Worm (Caenorhabditis elegans) whole organism, young adult: Measurements from ENCODE around the gene Y37D8A.26.

Source experiments
- C06A6.2 ChIP-seq: fragments of 200-800 bp; sonication (Bioruptor generic); conservative IDR thresholded peaks from 2 replicates; pipeline ENCODE4 v1.3.6; 2022; ENCODE audit warnings: missing genetic modification characterization, missing compliant biosample characterization
- C17E4.6 ChIP-seq: fragments of 200-800 bp; sonication (Bioruptor generic); IDR thresholded peaks from 2 replicates; pipeline ENCODE4 v1.3.6; 2022; ENCODE audit warnings: missing genetic modification reagents, missing genetic modification characterization, missing compliant biosample characterization
- F23B12.7 ChIP-seq: sonication (generic microtip); optimal IDR thresholded peaks from 2 replicates; lab custom pipeline; 2017; ENCODE audit warnings: missing genetic modification characterization, mild to moderate bottlenecking, missing compliant biosample characterization, antibody characterized with exemption, moderate library complexity; ENCODE audit not compliant: insufficient read depth
- F49E8.2 ChIP-seq: sonication (generic microtip); optimal IDR thresholded peaks from 3 replicates; lab custom pipeline; 2017; ENCODE audit warnings: missing genetic modification characterization, mild to moderate bottlenecking, missing compliant biosample characterization, antibody characterized with exemption, moderate library complexity; ENCODE audit not compliant: insufficient read depth
- F57C9.4 ChIP-seq: sonication (generic microtip); optimal IDR thresholded peaks from 2 replicates; lab custom pipeline; 2017; ENCODE audit warnings: mild to moderate bottlenecking, missing genetic modification characterization, missing compliant biosample characterization
- K11D2.4 ChIP-seq: fragments of 200-800 bp; sonication (Bioruptor generic); IDR thresholded peaks from 2 replicates; pipeline ENCODE4 v1.3.6; 2022; ENCODE audit warnings: missing genetic modification reagents, missing genetic modification characterization, missing compliant biosample characterization
- Y53G8AR.9 ChIP-seq: fragments of 200-800 bp; sonication (Bioruptor generic); conservative IDR thresholded peaks from 2 replicates; pipeline ENCODE4 v1.3.6; 2022; ENCODE audit warnings: missing genetic modification reagents, missing genetic modification characterization, missing compliant biosample characterization
- Y56A3A.18 ChIP-seq: fragments of 200-800 bp; sonication (Bioruptor generic); IDR thresholded peaks from 2 replicates; pipeline ENCODE4 v1.3.6; 2022; ENCODE audit warnings: missing genetic modification reagents, missing genetic modification characterization, missing compliant biosample characterization
- Y95B8A.8 ChIP-seq: fragments of 200-800 bp; sonication (Bioruptor generic); IDR thresholded peaks from 2 replicates; pipeline ENCODE4 v1.3.6; 2022; ENCODE audit warnings: missing genetic modification reagents, missing genetic modification characterization, missing compliant biosample characterization
- atf-7 ChIP-seq: sonication (generic microtip); optimal IDR thresholded peaks from 2 replicates; lab custom pipeline; 2017; ENCODE audit warnings: mild to moderate bottlenecking, missing genetic modification characterization, missing compliant biosample characterization
- attf-5 ChIP-seq: fragments of 200-800 bp; sonication (Bioruptor generic); optimal IDR thresholded peaks from 2 replicates; lab custom pipeline; 2018; ENCODE audit warnings: mild to moderate bottlenecking, missing genetic modification characterization, missing compliant biosample characterization
- attf-6 ChIP-seq: fragments of 200-800 bp; sonication (Bioruptor generic); IDR thresholded peaks from 2 replicates; pipeline ENCODE4 v1.3.6; 2022; ENCODE audit warnings: missing genetic modification reagents, missing genetic modification characterization, missing compliant biosample characterization
- ceh-79 ChIP-seq: sonication (generic microtip); optimal IDR thresholded peaks from 2 replicates; lab custom pipeline; 2017; ENCODE audit warnings: mild to moderate bottlenecking, missing genetic modification characterization, missing compliant biosample characterization
- dox-1 ChIP-seq: fragments of 200-800 bp; sonication (Bioruptor generic); IDR thresholded peaks from 2 replicates; pipeline ENCODE4 v1.3.6; 2022; ENCODE audit warnings: missing genetic modification reagents, missing genetic modification characterization, missing compliant biosample characterization
- dpff-1 ChIP-seq: sonication (generic microtip); optimal IDR thresholded peaks from 2 replicates; lab custom pipeline; 2017; ENCODE audit warnings: mild to moderate bottlenecking, missing genetic modification characterization, missing compliant biosample characterization
- ets-4 ChIP-seq: fragments of 200-800 bp; sonication (Bioruptor generic); optimal IDR thresholded peaks from 2 replicates; lab custom pipeline; 2018; ENCODE audit warnings: mild to moderate bottlenecking, missing genetic modification characterization, missing compliant biosample characterization
- him-1 ChIP-seq: sonication (generic microtip); optimal IDR thresholded peaks from 2 replicates; lab custom pipeline; 2016; ENCODE audit warnings: missing genotype, missing genetic modification reagents, missing genetic modification characterization, missing compliant biosample characterization
- hlh-12 ChIP-seq: sonication (generic microtip); optimal IDR thresholded peaks from 2 replicates; lab custom pipeline; 2016; ENCODE audit warnings: missing genetic modification characterization, missing compliant biosample characterization
- hsf-1 ChIP-seq: fragments of 200-800 bp; sonication (Bioruptor generic); IDR thresholded peaks from 2 replicates; pipeline ENCODE4 v1.3.6; 2022; ENCODE audit warnings: missing genetic modification reagents, missing genetic modification characterization, missing compliant biosample characterization
- lin-40 ChIP-seq: sonication (generic microtip); optimal IDR thresholded peaks from 2 replicates; lab custom pipeline; 2016; ENCODE audit warnings: missing genetic modification characterization, mild to moderate bottlenecking, missing compliant biosample characterization, missing genotype, missing genetic modification reagents
- lin-54 ChIP-seq: fragments of 200-800 bp; sonication (Bioruptor generic); optimal IDR thresholded peaks from 2 replicates; lab custom pipeline; 2018; ENCODE audit warnings: mild to moderate bottlenecking, missing genetic modification characterization, missing compliant biosample characterization
- lsl-1 ChIP-seq: fragments of 200-800 bp; sonication (Bioruptor generic); optimal IDR thresholded peaks from 2 replicates; lab custom pipeline; 2018; ENCODE audit warnings: mild to moderate bottlenecking, missing genetic modification characterization, moderate library complexity, missing compliant biosample characterization
- nfya-1 ChIP-seq: sonication (generic microtip); optimal IDR thresholded peaks from 2 replicates; lab custom pipeline; 2017; ENCODE audit warnings: antibody characterized with exemption, missing compliant biosample characterization, missing genetic modification characterization, borderline replicate concordance; ENCODE audit not compliant: insufficient read depth
- nfyb-1 ChIP-seq: fragments of 200-800 bp; sonication (Bioruptor generic); IDR thresholded peaks from 2 replicates; pipeline ENCODE4 v1.3.6; 2022; ENCODE audit warnings: missing genetic modification reagents, missing genetic modification characterization, missing compliant biosample characterization
- nhr-120 ChIP-seq: fragments of 200-800 bp; sonication (Bioruptor generic); IDR thresholded peaks from 2 replicates; pipeline ENCODE4 v1.3.6; 2022; ENCODE audit warnings: missing genetic modification characterization, missing compliant biosample characterization
- nhr-80 ChIP-seq: sonication (generic microtip); optimal IDR thresholded peaks from 2 replicates; lab custom pipeline; 2016; ENCODE audit warnings: missing genetic modification characterization, missing compliant biosample characterization
- pbrm-1 ChIP-seq: fragments of 200-800 bp; sonication (Bioruptor generic); IDR thresholded peaks from 2 replicates; pipeline ENCODE4 v1.3.6; 2022; ENCODE audit warnings: missing genetic modification reagents, missing genetic modification characterization, missing compliant biosample characterization
- rcor-1 ChIP-seq: fragments of 200-800 bp; sonication (Bioruptor generic); IDR thresholded peaks from 2 replicates; pipeline ENCODE4 v1.3.6; 2022; ENCODE audit warnings: missing genetic modification reagents, missing genetic modification characterization, missing compliant biosample characterization
- rec-8 ChIP-seq, 2 experiments: sonication (generic microtip); optimal IDR thresholded peaks; 2 replicates each; lab custom pipeline; 2016; ENCODE audit warnings: mild to moderate bottlenecking in 2 of 2, missing genetic modification characterization in 2 of 2, missing genetic modification reagents in 2 of 2, missing genotype in 2 of 2, missing biosample characterization in 1 of 2, missing compliant biosample characterization in 1 of 2, moderate library complexity in 1 of 2
- snpc-1.1 ChIP-seq: sonication (generic microtip); optimal IDR thresholded peaks from 2 replicates; lab custom pipeline; 2017; ENCODE audit warnings: missing genetic modification characterization, mild to moderate bottlenecking, missing compliant biosample characterization, antibody characterized with exemption, moderate library complexity, missing genotype, missing genetic modification reagents; ENCODE audit not compliant: insufficient read depth
- snpc-1.3 ChIP-seq: sonication (generic microtip); optimal IDR thresholded peaks from 2 replicates; lab custom pipeline; 2017; ENCODE audit warnings: missing genetic modification characterization, mild to moderate bottlenecking, missing compliant biosample characterization, antibody characterized with exemption, moderate library complexity, missing genotype, missing genetic modification reagents; ENCODE audit not compliant: insufficient read depth
- snpc-4 ChIP-seq, 5 experiments: fragments of 150-350 bp in 1 of 5; sonication (generic microtip) in 4 of 5; optimal IDR thresholded peaks; 2 replicates each; lab custom pipeline; 2014 to 2018; ENCODE audit warnings: missing genetic modification characterization in 5 of 5, missing biosample characterization in 3 of 5, antibody characterized with exemption in 2 of 5, mild to moderate bottlenecking in 2 of 5, missing compliant biosample characterization in 2 of 5, missing genotype in 2 of 5, moderate library complexity in 2 of 5, missing genetic modification reagents in 1 of 5
- somi-1 ChIP-seq: fragments of 200-800 bp; sonication (Bioruptor generic); optimal IDR thresholded peaks from 2 replicates; lab custom pipeline; 2018; ENCODE audit warnings: mild to moderate bottlenecking, missing genetic modification characterization, missing compliant biosample characterization
- tlf-1 ChIP-seq: fragments of 200-800 bp; sonication (Bioruptor generic); optimal IDR thresholded peaks from 2 replicates; lab custom pipeline; 2018; ENCODE audit warnings: mild to moderate bottlenecking, missing genetic modification characterization, missing compliant biosample characterization
- unc-62 ChIP-seq: fragments of 150-350 bp; optimal IDR thresholded peaks from 2 replicates; lab custom pipeline; 2014; ENCODE audit warnings: missing biosample characterization, missing genetic modification reagents, missing genetic modification characterization
- xnd-1 ChIP-seq: sonication (generic microtip); optimal IDR thresholded peaks from 2 replicates; lab custom pipeline; 2016; ENCODE audit warnings: missing genotype, missing genetic modification reagents, missing genetic modification characterization, missing compliant biosample characterization
- zfh-2 ChIP-seq: fragments of 200-800 bp; sonication (Bioruptor generic); conservative IDR thresholded peaks from 2 replicates; pipeline ENCODE4 v1.3.6; 2022; ENCODE audit warnings: missing genetic modification reagents, missing genetic modification characterization, missing compliant biosample characterization
- zim-3 ChIP-seq: sonication (generic microtip); optimal IDR thresholded peaks from 2 replicates; lab custom pipeline; 2017; ENCODE audit warnings: mild to moderate bottlenecking, missing genetic modification characterization, moderate library complexity, missing compliant biosample characterization
- ztf-18 ChIP-seq: sonication (generic microtip); optimal IDR thresholded peaks from 2 replicates; lab custom pipeline; 2016; ENCODE audit warnings: missing genotype, mild to moderate bottlenecking, missing genetic modification characterization, missing compliant biosample characterization
- ztf-6 ChIP-seq: fragments of 200-800 bp; sonication (Bioruptor generic); IDR thresholded peaks from 2 replicates; pipeline ENCODE4 v1.3.6; 2022; ENCODE audit warnings: missing genetic modification reagents, missing genetic modification characterization, missing compliant biosample characterization

Y37D8A.26 gene

DNA sequence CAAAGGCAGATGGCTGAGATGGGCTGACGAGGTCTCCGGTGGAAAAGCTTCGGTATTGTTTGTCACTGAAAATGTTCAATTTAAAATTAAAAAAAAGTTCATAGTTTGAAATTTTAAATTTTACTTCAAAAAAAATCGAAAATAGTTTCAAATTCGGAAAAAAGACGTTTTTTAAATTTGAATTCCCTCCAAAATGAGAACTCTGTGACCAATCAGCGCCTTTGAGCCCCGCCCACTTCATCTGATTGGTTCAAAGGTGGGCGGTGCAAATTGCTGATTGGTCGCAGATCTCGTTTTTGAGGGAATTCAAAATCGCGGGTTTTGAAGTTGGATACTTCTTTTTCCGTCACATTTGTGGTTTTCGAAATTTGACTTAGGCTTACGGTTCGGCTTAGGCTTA, 18.2 kb downstream of the Y37D8A.26 start:
- TF ChIP-seq hlh-12 (tag; lab: Kevin White, UChicago) (no peak), atf-7 (tag; lab: Kevin White, UChicago) (no peak), nfyb-1 (GFP tag; lab: Robert Waterston, UW) (peak; percentile 83), attf-6 (GFP tag; lab: Robert Waterston, UW) (no peak), Y56A3A.18 (no peak), snpc-1.1 (no peak)

DNA sequence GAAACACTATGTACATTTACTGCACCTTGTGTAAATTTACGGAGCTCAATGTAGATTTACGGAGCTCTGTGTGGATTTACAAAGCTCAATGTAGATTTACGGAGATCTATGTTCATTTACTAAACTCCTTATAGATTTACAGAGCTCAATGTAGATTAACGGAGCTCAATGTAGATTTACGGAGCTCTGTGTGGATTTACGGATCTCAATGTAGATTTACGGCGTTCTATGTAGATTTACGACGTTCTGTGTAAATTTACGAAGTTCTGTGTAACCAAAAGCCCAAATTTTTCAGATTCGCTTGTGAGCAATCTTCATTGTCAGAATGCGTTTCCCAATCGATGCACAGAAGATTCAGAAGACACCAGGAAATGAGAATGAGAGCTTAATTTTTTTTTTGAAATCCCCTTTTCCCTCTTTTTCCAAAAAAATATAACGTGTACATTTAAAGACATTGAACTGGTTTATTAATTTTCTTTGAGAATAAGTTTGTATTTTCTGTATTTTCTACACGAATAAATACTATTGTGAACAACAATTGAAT, 19.7 kb downstream of the Y37D8A.26 start:
- TF ChIP-seq unc-62 (GFP tag; lab: Kevin White, UChicago): no peak
- 0 out of 2 replicates have a peak, but pooled peaks have one; percentile 7 for TF ChIP-seq nfyb-1 (GFP tag; lab: Robert Waterston, UW)
- TF ChIP-seq, all 124 proteins: peak for 1

DNA sequence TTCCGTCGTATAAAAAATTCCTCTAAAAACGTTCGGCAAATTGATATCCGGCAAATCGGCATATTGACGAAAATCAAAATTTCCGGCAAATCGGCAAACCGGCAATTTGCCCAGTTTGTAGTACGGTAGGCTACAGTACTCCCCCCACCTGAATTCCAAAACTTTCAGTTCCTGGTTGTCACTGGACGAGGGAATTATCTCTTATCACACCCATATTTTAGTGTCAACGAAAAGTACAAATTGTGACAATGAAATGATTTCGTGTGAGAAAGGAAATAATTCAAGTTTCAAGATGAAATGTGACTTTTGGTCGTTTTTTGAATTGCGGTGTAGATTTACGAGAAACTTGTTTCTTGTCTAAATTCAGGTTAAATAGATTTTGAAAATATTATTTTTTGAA, 23.4 kb downstream of the Y37D8A.26 start:
- peak; percentile 43 for TF ChIP-seq nhr-80
- TF ChIP-seq F57C9.4 (tag; lab: Kevin White, UChicago): no peak
- TF ChIP-seq C06A6.2: no peak
- TF ChIP-seq pbrm-1 (GFP tag; lab: Robert Waterston, UW): no peak

DNA sequence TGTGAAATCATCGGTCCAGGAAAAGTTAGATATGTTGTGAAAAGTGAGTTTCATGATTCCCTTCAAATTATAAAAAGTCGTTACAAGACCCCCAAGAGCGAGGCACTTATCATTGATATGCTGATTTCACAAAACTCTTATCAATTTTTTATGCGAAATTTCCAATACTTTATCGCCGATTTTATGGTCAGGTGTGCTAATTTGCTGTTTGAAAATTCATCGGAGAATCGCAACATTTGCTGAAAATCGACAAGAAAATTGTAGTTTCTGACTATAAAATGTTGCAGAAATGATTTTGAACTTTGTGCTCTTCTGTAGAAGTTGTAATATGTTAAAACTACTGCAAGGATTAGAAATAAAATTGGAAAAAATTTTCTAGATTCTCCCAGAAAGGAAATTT, 24.8 kb downstream of the Y37D8A.26 start:
- TF ChIP-seq ets-4 (GFP tag; lab: Kevin White, UChicago): no peak
- no peak for TF ChIP-seq ceh-79
- no peak for TF ChIP-seq hsf-1 (GFP tag; lab: Robert Waterston, UW)
- no peak for TF ChIP-seq lsl-1 (GFP tag; lab: Kevin White, UChicago)
- no peak for TF ChIP-seq rec-8 (tag; optimal IDR thresholded peaks at IDR 0.05; lab: Kevin White, UChicago)
- TF ChIP-seq snpc-4 (GFP tag; optimal IDR thresholded peaks at IDR 0.05; lab: Kevin White, UChicago): no peak
- TF ChIP-seq snpc-4 (tag; optimal IDR thresholded peaks at IDR 0.05; lab: Kevin White, UChicago): no peak
- TF ChIP-seq F49E8.2 (tag; lab: Kevin White, UChicago): no peak
- no peak for TF ChIP-seq dpff-1 (tag; lab: Kevin White, UChicago)
- TF ChIP-seq somi-1 (GFP tag; lab: Kevin White, UChicago): no peak
- no peak for TF ChIP-seq K11D2.4 (GFP tag; lab: Robert Waterston, UW)
- no peak for TF ChIP-seq rcor-1 (GFP tag; lab: Robert Waterston, UW)
- no peak for TF ChIP-seq xnd-1
- TF ChIP-seq snpc-1.3 (tag; lab: Kevin White, UChicago): no peak
- TF ChIP-seq nfya-1: no peak
- TF ChIP-seq lin-54 (GFP tag; lab: Kevin White, UChicago): no peak
- no peak for TF ChIP-seq ztf-6 (GFP tag; lab: Robert Waterston, UW)
- no peak for TF ChIP-seq Y95B8A.8 (GFP tag; lab: Robert Waterston, UW)

DNA sequence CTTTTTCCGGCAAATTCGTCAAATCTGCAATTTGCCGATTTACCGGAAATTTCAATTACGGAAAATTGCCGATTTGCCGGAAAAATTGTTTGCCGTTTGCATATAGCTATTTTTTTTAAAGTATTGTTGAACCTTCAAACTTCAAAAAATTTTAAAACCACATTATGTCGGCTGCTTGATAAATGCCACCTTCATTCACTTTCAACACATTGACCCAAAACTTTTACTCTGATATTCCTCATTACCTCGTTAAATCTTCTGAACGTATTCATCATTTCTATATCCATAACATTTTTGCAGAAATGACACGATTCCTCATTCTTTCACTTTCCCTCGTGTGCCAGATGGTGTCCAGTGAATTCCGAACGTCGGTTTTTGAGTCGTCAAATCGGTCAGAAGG, 27.5 kb downstream of the Y37D8A.26 start, which contains the start of gene Y37D8A.3:
Y37D8A.3 (plus strand) TSS at position 301 of the 400 bp plus-strand sequence.
- TF ChIP-seq K11D2.4 (GFP tag; lab: Robert Waterston, UW) (no peak), lin-54 (GFP tag; lab: Kevin White, UChicago) (no peak), C17E4.6 (GFP tag; lab: Robert Waterston, UW) (no peak), dox-1 (GFP tag; lab: Robert Waterston, UW) (no peak), him-1 (no peak), atf-7 (tag; lab: Kevin White, UChicago) (no peak), ztf-18 (tag; lab: Kevin White, UChicago) (no peak), nhr-120 (no peak), attf-5 (GFP tag; lab: Kevin White, UChicago) (no peak), Y53G8AR.9 (GFP tag; lab: Robert Waterston, UW) (no peak), lin-40 (tag; lab: Kevin White, UChicago) (no peak), lsl-1 (GFP tag; lab: Kevin White, UChicago) (no peak), zfh-2 (GFP tag; lab: Robert Waterston, UW) (no peak), tlf-1 (GFP tag; lab: Kevin White, UChicago) (no peak), zim-3 (no peak), F23B12.7 (tag; lab: Kevin White, UChicago) (no peak), snpc-4 (GFP tag; optimal IDR thresholded peaks at IDR 0.05; lab: Kevin White, UChicago) (no peak), snpc-4 (tag; optimal IDR thresholded peaks at IDR 0.05; lab: Kevin White, UChicago) (no peak)
